Fruit fly (Drosophila melanogaster) whole organism, wandering third instar larva: ENCODE data around the gene scyl.

Source experiments
- CG9705 ChIP-seq: fragments of 200-800 bp; sonication (Bioruptor generic); optimal IDR thresholded peaks from 2 replicates; lab custom pipeline; 2018; ENCODE audit warnings: missing biosample characterization, mild to moderate bottlenecking, missing genetic modification characterization
- Dif ChIP-seq: fragments of 200-275, 200-300 bp; sonication (Bioruptor generic); optimal IDR thresholded peaks from 2 replicates; lab custom pipeline; 2018; ENCODE audit warnings: missing biosample characterization, missing genetic modification characterization; ENCODE audit not compliant: partially characterized antibody
- Myc ChIP-seq: fragments of >200 bp; optimal IDR thresholded peaks from 2 replicates; lab custom pipeline; 2017
- br ChIP-seq: fragments of 200-800 bp; sonication (Bioruptor generic); optimal IDR thresholded peaks from 2 replicates; lab custom pipeline; 2016; ENCODE audit warnings: missing biosample characterization, missing genetic modification characterization
- brk ChIP-seq: fragments of 200-800 bp; sonication (Bioruptor generic); optimal IDR thresholded peaks from 2 replicates; lab custom pipeline; 2016; ENCODE audit warnings: missing biosample characterization, mild to moderate bottlenecking, missing genetic modification characterization
- dl ChIP-seq, 2 experiments: fragments of 175-275, 200-275 bp in 1 of 2; fragments of 200-275 bp in 1 of 2; sonication (Bioruptor generic); optimal IDR thresholded peaks; lab custom pipeline; 2018; ENCODE audit warnings: mild to moderate bottlenecking in 2 of 2, missing biosample characterization in 2 of 2, missing genetic modification characterization in 2 of 2, moderate library complexity in 2 of 2; ENCODE audit not compliant: partially characterized antibody in 2 of 2, insufficient read depth in 1 of 2
- dsf ChIP-seq: sonication (Bioruptor generic); optimal IDR thresholded peaks from 2 replicates; lab custom pipeline; 2016; ENCODE audit warnings: missing biosample characterization, missing genetic modification characterization, borderline replicate concordance
- foxo ChIP-seq, 2 experiments: fragments of 200-800 bp; sonication (Bioruptor generic); optimal IDR thresholded peaks; 2 replicates in 1 of 2; 3 replicates in 1 of 2; lab custom pipeline; 2016 to 2017; ENCODE audit warnings: missing biosample characterization in 2 of 2, missing genetic modification characterization in 2 of 2
- h ChIP-seq: fragments of 200-800 bp; sonication (Bioruptor generic); optimal IDR thresholded peaks from 3 replicates; lab custom pipeline; 2016; ENCODE audit warnings: missing biosample characterization, mild to moderate bottlenecking, missing genetic modification characterization
- psq ChIP-seq: fragments of 200-800 bp; sonication (Bioruptor generic); optimal IDR thresholded peaks from 3 replicates; lab custom pipeline; 2017; ENCODE audit warnings: missing biosample characterization, mild to moderate bottlenecking, missing genetic modification characterization, moderate library complexity
- sage ChIP-seq: fragments of 200-800 bp; sonication (Bioruptor generic); optimal IDR thresholded peaks from 2 replicates; lab custom pipeline; 2016; ENCODE audit warnings: missing biosample characterization, mild to moderate bottlenecking, missing genetic modification characterization
- tai ChIP-seq: sonication (Bioruptor generic); optimal IDR thresholded peaks from 2 replicates; lab custom pipeline; 2016; ENCODE audit warnings: missing biosample characterization, missing genetic modification characterization
- usp ChIP-seq: fragments of >200 bp; optimal IDR thresholded peaks from 2 replicates; lab custom pipeline; 2017; ENCODE audit warnings: missing biosample characterization, missing genetic modification characterization

DNA sequence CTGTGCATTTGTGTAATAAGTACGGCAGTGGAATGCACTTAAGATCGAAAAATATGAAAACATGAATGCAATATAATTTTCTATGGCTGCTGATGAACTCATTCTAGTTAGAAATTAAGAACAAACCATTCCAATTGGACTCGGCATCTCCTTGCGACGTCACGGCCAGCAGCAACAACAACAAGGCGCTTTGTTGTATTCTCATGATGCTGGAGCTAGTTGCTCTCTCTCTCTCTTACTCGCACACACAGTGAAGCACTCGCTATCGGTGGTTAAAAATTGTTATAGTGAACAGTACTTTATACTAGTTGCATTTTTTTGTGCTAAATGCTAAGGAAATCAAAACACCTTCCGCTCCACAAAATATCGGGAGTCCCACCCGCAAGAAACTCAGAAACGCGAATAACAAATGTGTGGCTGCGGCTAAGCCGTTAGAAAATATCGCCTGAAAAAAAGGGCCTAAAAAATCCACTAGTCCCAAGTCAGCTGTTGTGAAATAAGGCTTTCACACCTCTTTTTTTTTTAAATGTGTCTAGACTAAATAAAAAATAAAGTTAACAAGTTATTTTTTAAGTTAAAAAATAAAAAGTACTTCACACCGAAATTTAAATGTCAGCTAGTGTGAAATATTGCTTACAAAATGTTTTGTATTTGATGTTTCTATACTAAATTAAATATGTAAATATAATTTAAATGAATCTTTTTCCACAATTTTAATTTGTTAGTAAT is 46.3 kb upstream of the scyl start, which contains the start of gene Plod:
- TF ChIP-seq Dif (GFP tag; lab: Kevin White, UChicago) (peak; percentile 35), foxo (GFP tag; optimal IDR thresholded peaks at IDR 0.05; lab: Kevin White, UChicago) (peak in 1 of 2 experiments; percentile 22), usp (GFP tag; lab: Kevin White, UChicago) (no peak), psq (no peak), br (no peak), dsf (GFP tag; lab: Kevin White, UChicago) (no peak), dl (GFP tag; optimal IDR thresholded peaks at IDR 0.05; lab: Kevin White, UChicago; ENCODE audit: insufficient read depth in 1 of 2, partially characterized antibody in 2 of 2) (no peak), tai (GFP tag; lab: Kevin White, UChicago) (no peak), CG9705 (no peak), Myc (lab: Kevin White, UChicago) (no peak), h (GFP tag; lab: Kevin White, UChicago) (peak; percentile 39), sage (GFP tag; lab: Kevin White, UChicago) (no peak), brk (no peak)
